Fruit fly (Drosophila melanogaster) whole organism, embryonic: ENCODE data around the gene Tis11.

Source experiments
- ATbp ChIP-seq: fragments of 200-800 bp; sonication (Bioruptor generic); optimal IDR thresholded peaks from 2 replicates; lab custom pipeline; 2017; ENCODE audit warnings: missing biosample characterization, mild to moderate bottlenecking, missing genetic modification characterization, missing genetic modification reagents
- Abd-B ChIP-seq: fragments of 200-800 bp; sonication (Bioruptor generic); optimal IDR thresholded peaks from 2 replicates; lab custom pipeline; 2018; ENCODE audit warnings: missing biosample characterization, mild to moderate bottlenecking, missing genetic modification characterization, moderate library complexity
- Blimp-1 ChIP-seq: fragments of 200-800 bp; sonication (Bioruptor generic); optimal IDR thresholded peaks from 3 replicates; lab custom pipeline; 2018; ENCODE audit warnings: missing biosample characterization, missing genetic modification characterization, mild to moderate bottlenecking, moderate library complexity, missing genetic modification reagents
- CG10366 ChIP-seq: fragments of 200-800 bp; sonication (Bioruptor generic); IDR thresholded peaks from 2 replicates; pipeline ENCODE4 v1.3.6; 2022; ENCODE audit warnings: missing biosample characterization, missing genetic modification characterization
- CG12391 ChIP-seq: fragments of 200-800 bp; sonication (Bioruptor generic); optimal IDR thresholded peaks from 3 replicates; lab custom pipeline; 2018; ENCODE audit warnings: missing biosample characterization, mild to moderate bottlenecking, missing genetic modification characterization, moderate library complexity
- CG15601 ChIP-seq: fragments of 200-800 bp; sonication (Bioruptor generic); optimal IDR thresholded peaks from 3 replicates; lab custom pipeline; 2019; ENCODE audit warnings: missing biosample characterization, mild to moderate bottlenecking, missing genetic modification characterization, moderate library complexity
- CG15696 ChIP-seq: fragments of 200-800 bp; sonication (Bioruptor generic); optimal IDR thresholded peaks from 2 replicates; lab custom pipeline; 2019; ENCODE audit warnings: missing biosample characterization, mild to moderate bottlenecking, missing genetic modification characterization, moderate library complexity
- CG17328 ChIP-seq: fragments of 200-800 bp; sonication (Bioruptor generic); IDR thresholded peaks from 2 replicates; pipeline ENCODE4 v1.3.6; 2022; ENCODE audit warnings: missing biosample characterization, missing genetic modification characterization
- CG2199 ChIP-seq: fragments of 200-800 bp; sonication (Bioruptor generic); IDR thresholded peaks from 3 replicates; pipeline ENCODE4 v1.3.6; 2022; ENCODE audit warnings: missing biosample characterization, missing genetic modification characterization
- CG2678 ChIP-seq: fragments of 200-800 bp; sonication (Bioruptor generic); optimal IDR thresholded peaks from 3 replicates; lab custom pipeline; 2019; ENCODE audit warnings: missing biosample characterization, mild to moderate bottlenecking, missing genetic modification characterization, moderate library complexity
- CG30020 ChIP-seq: fragments of 200-800 bp; optimal IDR thresholded peaks from 2 replicates; lab custom pipeline; 2019; ENCODE audit warnings: missing biosample characterization, mild to moderate bottlenecking, missing genetic modification characterization, moderate library complexity
- CG31441 ChIP-seq: fragments of 200-800 bp; sonication (Bioruptor generic); IDR thresholded peaks from 2 replicates; pipeline ENCODE4 v1.3.6; 2022; ENCODE audit warnings: missing biosample characterization, missing genetic modification characterization
- CG33557 ChIP-seq: fragments of 200-800 bp; sonication (Bioruptor generic); optimal IDR thresholded peaks from 2 replicates; lab custom pipeline; 2019; ENCODE audit warnings: missing biosample characterization, mild to moderate bottlenecking, missing genetic modification characterization, moderate library complexity
- CG6689 ChIP-seq: fragments of 200-800 bp; sonication (Bioruptor generic); IDR thresholded peaks from 2 replicates; pipeline ENCODE4 v1.3.6; 2022; ENCODE audit warnings: missing biosample characterization, missing genetic modification characterization
- CG7839 ChIP-seq: fragments of 200-800 bp; sonication (Bioruptor generic); optimal IDR thresholded peaks from 3 replicates; lab custom pipeline; 2018; ENCODE audit warnings: missing biosample characterization, mild to moderate bottlenecking, missing genetic modification characterization, moderate library complexity
- CG8290 ChIP-seq, 3 experiments: fragments of 200-800 bp; sonication (Bioruptor generic); optimal IDR thresholded peaks; 2 replicates each; lab custom pipeline; 2016 to 2019; ENCODE audit warnings: missing biosample characterization in 3 of 3, missing genetic modification characterization in 3 of 3, mild to moderate bottlenecking in 2 of 3, moderate library complexity in 1 of 3
- CG9215 ChIP-seq: fragments of 200-800 bp; sonication (Bioruptor generic); IDR thresholded peaks from 2 replicates; pipeline ENCODE4 v1.3.6; 2022; ENCODE audit warnings: missing biosample characterization, missing genetic modification characterization
- CG9727 ChIP-seq: fragments of 200-800 bp; sonication (Bioruptor generic); optimal IDR thresholded peaks from 3 replicates; lab custom pipeline; 2017; ENCODE audit warnings: missing biosample characterization, mild to moderate bottlenecking, missing genetic modification characterization
- CG9932 ChIP-seq: fragments of 200-800 bp; sonication (Bioruptor generic); IDR thresholded peaks from 2 replicates; pipeline ENCODE4 v1.3.6; 2022; ENCODE audit warnings: missing biosample characterization, missing genetic modification characterization
- D19A ChIP-seq: fragments of 200-800 bp; optimal IDR thresholded peaks from 3 replicates; lab custom pipeline; 2019; ENCODE audit warnings: missing biosample characterization, mild to moderate bottlenecking, missing genetic modification characterization, moderate library complexity
- Dek ChIP-seq: fragments of 200-800 bp; sonication (Bioruptor generic); optimal IDR thresholded peaks from 3 replicates; lab custom pipeline; 2019; ENCODE audit warnings: missing biosample characterization, mild to moderate bottlenecking, missing genetic modification characterization, moderate library complexity
- Dp ChIP-seq: fragments of 200-800 bp; sonication (Bioruptor generic); optimal IDR thresholded peaks from 2 replicates; lab custom pipeline; 2018; ENCODE audit warnings: missing biosample characterization, mild to moderate bottlenecking, missing genetic modification characterization, moderate library complexity
- Drgx ChIP-seq: fragments of 200-800 bp; sonication (Bioruptor generic); IDR thresholded peaks from 2 replicates; pipeline ENCODE4 v1.3.6; 2022; ENCODE audit warnings: missing biosample characterization, missing genetic modification characterization
- H15 ChIP-seq: fragments of 200-800 bp; sonication (Bioruptor generic); IDR thresholded peaks from 3 replicates; pipeline ENCODE4 v1.3.6; 2022; ENCODE audit warnings: missing biosample characterization, missing genetic modification characterization
- Neu2 ChIP-seq: fragments of 200-800 bp; sonication (Bioruptor generic); optimal IDR thresholded peaks from 3 replicates; lab custom pipeline; 2016; ENCODE audit warnings: missing biosample characterization, missing genetic modification characterization, borderline replicate concordance
- PHDP ChIP-seq: fragments of 200-800 bp; sonication (Bioruptor generic); optimal IDR thresholded peaks from 3 replicates; lab custom pipeline; 2018; ENCODE audit warnings: missing biosample characterization, mild to moderate bottlenecking, missing genetic modification characterization, moderate library complexity
- Sox102F ChIP-seq: fragments of 200-800 bp; sonication (Bioruptor generic); optimal IDR thresholded peaks from 2 replicates; lab custom pipeline; 2018; ENCODE audit warnings: missing biosample characterization, mild to moderate bottlenecking, missing genetic modification characterization, moderate library complexity
- TFAM ChIP-seq: fragments of 200-800 bp; sonication (Bioruptor generic); optimal IDR thresholded peaks from 2 replicates; lab custom pipeline; 2017; ENCODE audit warnings: missing biosample characterization, missing genetic modification characterization, inconsistent platforms
- Xbp1 ChIP-seq: fragments of 200-800 bp; sonication (Bioruptor generic); optimal IDR thresholded peaks from 3 replicates; lab custom pipeline; 2016; ENCODE audit warnings: missing biosample characterization, mild to moderate bottlenecking, missing genetic modification characterization
- Xrp1 ChIP-seq: fragments of 200-800 bp; sonication (Bioruptor generic); IDR thresholded peaks from 2 replicates; pipeline ENCODE4 v1.3.6; 2022; ENCODE audit warnings: missing biosample characterization, missing genetic modification characterization
- bowl ChIP-seq: fragments of 200-800 bp; sonication (Bioruptor generic); IDR thresholded peaks from 2 replicates; pipeline ENCODE4 v1.3.6; 2022; ENCODE audit warnings: missing biosample characterization, missing genetic modification characterization
- dati ChIP-seq: fragments of 200-800 bp; sonication (Bioruptor generic); IDR thresholded peaks from 2 replicates; pipeline ENCODE4 v1.3.6; 2022; ENCODE audit warnings: missing biosample characterization, missing genetic modification characterization
- dmrt11E ChIP-seq: fragments of 200-800 bp; sonication (Bioruptor generic); optimal IDR thresholded peaks from 3 replicates; lab custom pipeline; 2018; ENCODE audit warnings: missing biosample characterization, mild to moderate bottlenecking, missing genetic modification characterization, moderate library complexity
- dmrt99B ChIP-seq: fragments of 200-800 bp; sonication (Bioruptor generic); optimal IDR thresholded peaks from 2 replicates; lab custom pipeline; 2018; ENCODE audit warnings: missing biosample characterization, mild to moderate bottlenecking, missing genetic modification characterization, moderate library complexity
- eve ChIP-seq, 2 experiments: fragments of >200 bp; optimal IDR thresholded peaks; 2 replicates each; lab custom pipeline; 2017; ENCODE audit warnings: missing biosample characterization in 2 of 2, missing genetic modification characterization in 2 of 2
- gem ChIP-seq: fragments of 200-800 bp; sonication (Bioruptor generic); optimal IDR thresholded peaks from 2 replicates; lab custom pipeline; 2019; ENCODE audit warnings: missing biosample characterization, mild to moderate bottlenecking, missing genetic modification characterization, moderate library complexity
- grau ChIP-seq: fragments of 200-800 bp; optimal IDR thresholded peaks from 3 replicates; lab custom pipeline; 2019; ENCODE audit warnings: missing biosample characterization, mild to moderate bottlenecking, missing genetic modification characterization, moderate library complexity
- kay ChIP-seq: fragments of 200-800 bp; sonication (Bioruptor generic); optimal IDR thresholded peaks from 2 replicates; lab custom pipeline; 2016; ENCODE audit warnings: missing biosample characterization, missing genetic modification characterization
- nmo ChIP-seq: fragments of 200-800 bp; sonication (Bioruptor generic); optimal IDR thresholded peaks from 2 replicates; lab custom pipeline; 2018; ENCODE audit warnings: missing biosample characterization, mild to moderate bottlenecking, missing genetic modification characterization, moderate library complexity
- pan ChIP-seq, 4 experiments: fragments of >200 bp in 3 of 4; fragments of 200-800 bp in 1 of 4; sonication (Bioruptor generic) in 1 of 4; optimal IDR thresholded peaks in 3 of 4; IDR thresholded peaks in 1 of 4; 2 replicates each; pipeline versions ENCODE4 v1.3.6 to Lab custom; 2017 to 2022; ENCODE audit warnings: missing biosample characterization in 2 of 4, missing genetic modification characterization in 2 of 4, mixed read lengths in 1 of 4
- phol ChIP-seq: fragments of 200-800 bp; sonication (Bioruptor generic); optimal IDR thresholded peaks from 3 replicates; lab custom pipeline; 2018; ENCODE audit warnings: missing biosample characterization, mild to moderate bottlenecking, missing genetic modification characterization, moderate library complexity
- prd ChIP-seq, 3 experiments: fragments of >200 bp in 2 of 3; fragments of 200-800 bp in 1 of 3; sonication (Bioruptor generic) in 1 of 3; optimal IDR thresholded peaks in 2 of 3; IDR thresholded peaks in 1 of 3; 2 replicates in 2 of 3; 3 replicates in 1 of 3; pipeline versions ENCODE4 v1.3.6 to Lab custom; 2017 to 2022; ENCODE audit warnings: missing biosample characterization in 1 of 3, missing genetic modification characterization in 1 of 3
- row ChIP-seq: fragments of 200-800 bp; sonication (Bioruptor generic); IDR thresholded peaks from 3 replicates; pipeline ENCODE4 v1.3.6; 2022; ENCODE audit warnings: missing biosample characterization, missing genetic modification characterization
- sima ChIP-seq: fragments of 200-800 bp; sonication (Bioruptor generic); optimal IDR thresholded peaks from 2 replicates; lab custom pipeline; 2016; ENCODE audit warnings: missing biosample characterization, missing genetic modification characterization
- sisA ChIP-seq: fragments of 200-800 bp; sonication (Bioruptor generic); IDR thresholded peaks from 2 replicates; pipeline ENCODE4 v1.3.6; 2022; ENCODE audit warnings: missing biosample characterization, missing genetic modification characterization
- tx ChIP-seq: fragments of 200-800 bp; sonication (Bioruptor generic); optimal IDR thresholded peaks from 2 replicates; lab custom pipeline; 2016; ENCODE audit warnings: missing biosample characterization, missing genetic modification characterization
- yki ChIP-seq: fragments of >200 bp; optimal IDR thresholded peaks from 3 replicates; lab custom pipeline; 2018

Gene Tis11

dm6 chrX:12662679-12663463 lies 3.7 kb downstream of the Tis11 start (continued):
- peak; percentile 45 for TF ChIP-seq CG15696
- TF ChIP-seq Abd-B: no peak
- TF ChIP-seq Dp: no peak
- TF ChIP-seq CG15601: no peak
- TF ChIP-seq CG2678 (tag; lab: Kevin White, UChicago): peak; percentile 31
- no peak for TF ChIP-seq sima
- TF ChIP-seq CG17328 (GFP tag; lab: Robert Waterston, UW): 0 out of 2 replicates have a peak, but pooled peaks have one; percentile 11
- TF ChIP-seq CG9727: peak; percentile 24
- TF ChIP-seq eve (GFP tag; optimal IDR thresholded peaks at IDR 0.05; lab: Kevin White, UChicago): peak in 1 of 2 experiments; percentile 17
- TF ChIP-seq gem (tag; lab: Kevin White, UChicago): peak; percentile 63
- TF ChIP-seq Xbp1: no peak
- TF ChIP-seq CG12391: peak; percentile 37
- TF ChIP-seq grau (tag; lab: Kevin White, UChicago): peak; percentile 91
- TF ChIP-seq dmrt99B (tag; lab: Kevin White, UChicago): peak; percentile 30
- TF ChIP-seq D19A (tag; lab: Kevin White, UChicago): peak; percentile 8
- TF ChIP-seq phol (tag; lab: Kevin White, UChicago): peak; percentile 10
- TF ChIP-seq kay (GFP tag; lab: Kevin White, UChicago): no peak
- TF ChIP-seq H15: no peak
- TF ChIP-seq prd (optimal IDR thresholded peaks at IDR 0.05; lab: Kevin White, UChicago): no peak
- peak; percentile 26; the same call in 1 of the 3 replicates for TF ChIP-seq prd (GFP tag; IDR thresholded peaks at IDR 0.05; lab: Robert Waterston, UW)
- peak; percentile 40; the same call in 1 of the 2 replicates for TF ChIP-seq CG31441 (GFP tag; lab: Robert Waterston, UW)
- TF ChIP-seq PHDP (tag; lab: Kevin White, UChicago): peak; percentile 26
- no peak for TF ChIP-seq CG10366 (GFP tag; lab: Robert Waterston, UW)
- no peak for TF ChIP-seq tx (GFP tag; lab: Kevin White, UChicago)
- TF ChIP-seq CG9932 (GFP tag; lab: Robert Waterston, UW): no peak
- no peak for TF ChIP-seq yki (lab: Kevin White, UChicago)
- peak; percentile 37 for TF ChIP-seq Sox102F (GFP tag; lab: Kevin White, UChicago)
- TF ChIP-seq Blimp-1 (GFP tag; lab: Kevin White, UChicago): peak; percentile 26
- TF ChIP-seq CG6689 (GFP tag; lab: Robert Waterston, UW): 0 out of 2 replicates have a peak, but pooled peaks have one; percentile 38
- no peak for TF ChIP-seq ATbp
- TF ChIP-seq row: peak; percentile 58
- TF ChIP-seq nmo (GFP tag; lab: Kevin White, UChicago): peak; percentile 21
- TF ChIP-seq CG30020 (tag; lab: Kevin White, UChicago): no peak
- no peak for TF ChIP-seq TFAM (GFP tag; lab: Kevin White, UChicago)
- TF ChIP-seq dmrt11E (tag; lab: Kevin White, UChicago): peak; percentile 50
- no peak for TF ChIP-seq dati (GFP tag; lab: Robert Waterston, UW)
- TF ChIP-seq CG2199 (GFP tag; lab: Robert Waterston, UW): no peak
- no peak for TF ChIP-seq CG9215 (GFP tag; lab: Robert Waterston, UW)
- 0 out of 2 replicates have a peak, but pooled peaks have one; percentile 16 for TF ChIP-seq sisA (GFP tag; lab: Robert Waterston, UW)
- no peak for TF ChIP-seq Dek (tag; lab: Kevin White, UChicago)
- peak; percentile 37; the same call in 1 of the 2 replicates for TF ChIP-seq Xrp1
- no peak for TF ChIP-seq CG8290 (GFP tag; optimal IDR thresholded peaks at IDR 0.05; lab: Kevin White, UChicago)
- TF ChIP-seq CG8290 (tag; optimal IDR thresholded peaks at IDR 0.05; lab: Kevin White, UChicago): no peak
- TF ChIP-seq CG7839 (tag; lab: Kevin White, UChicago): peak; percentile 36
- peak; percentile 62 for TF ChIP-seq Drgx (GFP tag; lab: Robert Waterston, UW)
- TF ChIP-seq pan (optimal IDR thresholded peaks at IDR 0.05; lab: Kevin White, UChicago): no peak
- TF ChIP-seq pan (GFP tag; optimal IDR thresholded peaks at IDR 0.05 in 1 of 2, IDR thresholded peaks at IDR 0.05 in 1 of 2): no peak
- TF ChIP-seq CG33557: peak; percentile 15
- no peak for TF ChIP-seq bowl (GFP tag; lab: Robert Waterston, UW)
- no peak for TF ChIP-seq Neu2 (GFP tag; lab: Kevin White, UChicago)
